Fruit fly (Drosophila melanogaster) Kc167 (cell line): ENCODE measurements around the gene CG5290.

ENCODE experiments used
- Myc ChIP-seq: fragments of >200 bp; optimal IDR thresholded peaks from 2 replicates; lab custom pipeline; 2017; ENCODE audit warnings: missing external identifiers
- Sin3A ChIP-seq: fragments of >200 bp; optimal IDR thresholded peaks from 2 replicates; lab custom pipeline; 2018; ENCODE audit warnings: missing external identifiers
- h ChIP-seq: fragments of >200 bp; optimal IDR thresholded peaks from 3 replicates; lab custom pipeline; 2018; ENCODE audit warnings: missing external identifiers
- insv ChIP-seq: fragments of >200 bp; optimal IDR thresholded peaks from 3 replicates; lab custom pipeline; 2018; ENCODE audit warnings: missing external identifiers
- psq ChIP-seq: fragments of >200 bp; optimal IDR thresholded peaks from 2 replicates; lab custom pipeline; 2017; ENCODE audit warnings: missing external identifiers
- ttk ChIP-seq: sonication (Bioruptor generic); optimal IDR thresholded peaks from 2 replicates; lab custom pipeline; 2017; ENCODE audit warnings: missing external identifiers

The CG5290 gene

dm6 chr3L:17915792-17916540 lies 3.6 kb upstream of the CG5290 start:
- TF ChIP-seq ttk (lab: Kevin White, UChicago), result no peak
- no peak for TF ChIP-seq insv (lab: Kevin White, UChicago)
- TF ChIP-seq h (lab: Kevin White, UChicago), result no peak
- no peak for TF ChIP-seq psq (lab: Kevin White, UChicago)
- TF ChIP-seq Myc (lab: Kevin White, UChicago), result no peak
- TF ChIP-seq Sin3A (lab: Kevin White, UChicago), result no peak

DNA sequence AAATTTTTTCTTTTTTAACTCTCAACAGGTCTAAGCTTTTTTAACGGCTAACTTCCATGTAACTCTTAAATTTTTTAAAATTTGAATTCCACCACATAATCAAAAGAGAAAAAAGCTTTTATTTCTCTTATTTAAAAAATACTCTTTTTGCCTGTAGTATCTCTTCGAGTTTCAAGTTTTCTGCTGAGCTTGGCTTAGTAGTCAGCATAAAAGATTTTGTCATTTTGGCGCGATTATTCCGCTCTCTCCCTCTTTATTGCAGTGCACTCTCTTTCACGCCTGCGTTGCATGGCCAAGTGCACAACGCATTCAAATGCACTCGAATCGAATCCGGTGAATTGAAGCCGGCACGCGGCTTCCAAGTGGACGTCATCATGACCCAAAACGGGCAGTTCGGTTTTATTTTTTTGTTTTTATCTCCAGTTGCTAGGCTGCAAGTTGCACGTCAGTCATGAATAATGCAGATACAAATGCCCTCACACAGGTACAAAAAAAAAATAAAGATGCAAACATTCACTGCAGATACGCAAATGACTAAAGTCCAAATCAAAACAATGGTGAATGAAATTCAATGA lies 1.7 kb upstream of the CG5290 start:
- TF ChIP-seq Sin3A (lab: Kevin White, UChicago) (no peak), insv (lab: Kevin White, UChicago) (no peak), ttk (lab: Kevin White, UChicago) (no peak), h (lab: Kevin White, UChicago) (no peak), psq (lab: Kevin White, UChicago) (no peak), Myc (lab: Kevin White, UChicago) (no peak)

- TF ChIP-seq Myc (lab: Kevin White, UChicago), result no peak
- TF ChIP-seq ttk (lab: Kevin White, UChicago), result no peak
- no peak for TF ChIP-seq insv (lab: Kevin White, UChicago)
- no peak for TF ChIP-seq psq (lab: Kevin White, UChicago)
- TF ChIP-seq Sin3A (lab: Kevin White, UChicago), result no peak
Observed at dm6 chr3L:17912972-17913763, 803 bp upstream of the CG5290 start.

dm6 chr3L:17907609-17908160 lies 4.7 kb downstream of the CG5290 start, which contains the start of the genes Prestin and Wdr92:
Gene Prestin (minus strand): TSS chr3L:17907812.
Gene Wdr92 (plus strand): TSS chr3L:17908143.
- TF ChIP-seq Sin3A (lab: Kevin White, UChicago) (no peak), Myc (lab: Kevin White, UChicago) (no peak), h (lab: Kevin White, UChicago) (no peak), insv (lab: Kevin White, UChicago) (no peak), psq (lab: Kevin White, UChicago) (no peak), ttk (lab: Kevin White, UChicago) (no peak)

dm6 chr3L:17905761-17906160 lies 6.6 kb downstream of the CG5290 start:
- TF ChIP-seq psq (lab: Kevin White, UChicago) (no peak), h (lab: Kevin White, UChicago) (no peak), Myc (lab: Kevin White, UChicago) (no peak), insv (lab: Kevin White, UChicago) (no peak), ttk (lab: Kevin White, UChicago) (no peak), Sin3A (lab: Kevin White, UChicago) (no peak)

DNA sequence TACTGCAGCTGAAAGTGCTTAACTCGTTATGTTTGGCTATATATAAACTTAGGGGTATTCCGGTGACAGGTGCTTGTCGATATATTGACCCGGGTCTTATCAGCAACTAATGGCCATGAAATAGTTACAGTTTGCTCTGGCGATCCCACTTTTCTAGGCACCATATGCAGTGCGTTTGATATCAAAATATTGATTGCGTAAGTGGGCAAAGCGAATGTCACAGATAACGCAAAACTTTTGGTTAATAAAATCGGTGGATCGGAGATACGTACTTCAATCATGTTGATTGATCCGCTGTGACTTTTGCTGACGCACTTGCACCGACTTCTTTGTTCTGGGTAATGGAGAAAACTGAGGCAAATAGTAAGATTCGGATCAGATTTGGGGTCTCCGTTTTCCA lies 7.8 kb downstream of the CG5290 start:
- TF ChIP-seq ttk (lab: Kevin White, UChicago), result no peak
- no peak for TF ChIP-seq h (lab: Kevin White, UChicago)

dm6 chr3L:17903813-17904416 lies 8.4 kb downstream of the CG5290 start:
- TF ChIP-seq insv (lab: Kevin White, UChicago) (no peak), ttk (lab: Kevin White, UChicago) (no peak), h (lab: Kevin White, UChicago) (no peak), Sin3A (lab: Kevin White, UChicago) (no peak), psq (lab: Kevin White, UChicago) (no peak), Myc (lab: Kevin White, UChicago) (no peak)

DNA sequence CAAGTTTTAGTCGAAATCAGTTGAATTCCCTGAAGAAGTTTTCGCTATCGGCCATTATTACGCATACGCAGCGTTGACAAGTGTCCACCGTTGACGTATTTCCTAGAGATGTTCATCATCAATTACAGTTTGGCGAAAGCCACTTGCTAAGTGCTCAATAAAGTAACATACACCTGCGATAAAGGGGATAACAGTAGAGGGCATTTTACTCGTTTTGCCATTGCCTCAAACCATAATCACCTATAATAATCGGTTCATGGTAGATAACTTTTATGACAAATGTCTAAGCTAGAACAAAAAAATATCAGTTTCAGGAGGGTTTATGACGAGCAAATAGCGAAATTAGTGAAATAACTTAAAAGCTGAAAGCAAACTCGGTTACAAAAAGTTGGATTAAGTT lies 9.7 kb downstream of the CG5290 start:
- TF ChIP-seq Sin3A (lab: Kevin White, UChicago) (no peak), ttk (lab: Kevin White, UChicago) (no peak), h (lab: Kevin White, UChicago) (no peak), Myc (lab: Kevin White, UChicago) (no peak), psq (lab: Kevin White, UChicago) (no peak), insv (lab: Kevin White, UChicago) (no peak)

DNA sequence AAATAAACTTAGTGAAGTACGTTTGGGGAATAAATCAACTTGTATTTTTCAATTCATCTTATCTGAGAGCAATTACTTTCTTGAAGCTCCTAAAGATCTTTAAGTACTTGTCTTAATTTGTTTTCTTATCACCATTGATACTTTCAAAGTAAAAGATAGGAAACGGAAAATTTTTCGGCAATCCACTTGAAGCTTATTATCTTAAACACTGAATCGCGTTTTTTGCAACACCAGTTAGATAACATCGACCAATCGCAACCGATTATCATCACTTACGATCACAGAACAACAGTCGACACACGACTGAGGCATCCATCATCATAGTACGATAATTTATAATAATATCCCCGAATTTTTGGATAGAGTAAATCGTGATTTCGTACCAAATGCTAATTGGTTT lies 10.2 kb downstream of the CG5290 start:
- no peak for TF ChIP-seq psq (lab: Kevin White, UChicago)
- no peak for TF ChIP-seq insv (lab: Kevin White, UChicago)
- no peak for TF ChIP-seq h (lab: Kevin White, UChicago)
- TF ChIP-seq Myc (lab: Kevin White, UChicago), result no peak
- no peak for TF ChIP-seq Sin3A (lab: Kevin White, UChicago)
- TF ChIP-seq ttk (lab: Kevin White, UChicago), result no peak

DNA sequence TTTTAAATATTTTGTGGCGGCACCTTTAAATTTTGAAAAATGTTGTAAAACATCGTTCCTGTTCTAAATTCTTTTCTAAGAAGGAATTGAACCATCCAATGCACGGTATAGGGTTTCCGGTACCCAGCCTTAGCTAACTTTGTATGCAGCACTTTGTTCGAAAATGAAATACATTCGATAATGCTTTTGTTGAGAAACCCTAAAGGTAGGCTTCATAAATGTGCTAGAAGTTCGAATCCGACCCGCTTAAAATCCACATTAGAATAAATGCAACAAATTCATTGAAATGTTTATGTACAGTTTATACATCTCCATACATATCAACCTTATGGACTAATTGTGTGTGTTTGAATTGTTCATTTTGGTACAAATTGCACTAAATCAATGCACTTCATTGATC lies 13.8 kb downstream of the CG5290 start:
- TF ChIP-seq insv (lab: Kevin White, UChicago) (no peak), ttk (lab: Kevin White, UChicago) (no peak), psq (lab: Kevin White, UChicago) (no peak), h (lab: Kevin White, UChicago) (no peak), Myc (lab: Kevin White, UChicago) (no peak), Sin3A (lab: Kevin White, UChicago) (no peak)
